Fruit fly (Drosophila melanogaster) whole organism, adult: ENCODE data around the gene CG4914.

ENCODE experiments used
- CG11617 ChIP-seq: fragments of 200-800 bp; sonication (Bioruptor generic); optimal IDR thresholded peaks from 2 replicates; lab custom pipeline; 2017; ENCODE audit warnings: mild to moderate bottlenecking, missing biosample characterization, missing genetic modification reagents, missing genetic modification characterization
- CG12768 ChIP-seq: fragments of 200-800 bp; sonication (Bioruptor generic); optimal IDR thresholded peaks from 2 replicates; lab custom pipeline; 2017; ENCODE audit warnings: missing biosample characterization, missing genetic modification characterization, mild to moderate bottlenecking, moderate library complexity, missing genetic modification reagents
- CG14711 ChIP-seq: fragments of 200-800 bp; sonication (Bioruptor generic); optimal IDR thresholded peaks from 2 replicates; lab custom pipeline; 2018; ENCODE audit warnings: missing biosample characterization, mild to moderate bottlenecking, missing genetic modification characterization, moderate library complexity
- CG1620 ChIP-seq: fragments of 200-800 bp; sonication (Bioruptor generic); optimal IDR thresholded peaks from 2 replicates; lab custom pipeline; 2016; ENCODE audit warnings: missing biosample characterization, missing genetic modification characterization
- CG33017 ChIP-seq: fragments of 200-800 bp; sonication (Bioruptor generic); optimal IDR thresholded peaks from 2 replicates; lab custom pipeline; 2018; ENCODE audit warnings: missing biosample characterization, mild to moderate bottlenecking, missing genetic modification characterization, moderate library complexity
- CG5204 ChIP-seq: fragments of 200-800 bp; sonication (Bioruptor generic); optimal IDR thresholded peaks from 2 replicates; lab custom pipeline; 2016; ENCODE audit warnings: missing biosample characterization, missing genetic modification characterization
- CG7045 ChIP-seq: fragments of 200-800 bp; sonication (Bioruptor generic); optimal IDR thresholded peaks from 2 replicates; lab custom pipeline; 2017; ENCODE audit warnings: missing biosample characterization, mild to moderate bottlenecking, missing genetic modification characterization
- CG7101 ChIP-seq: fragments of 200-800 bp; sonication (Bioruptor generic); optimal IDR thresholded peaks from 2 replicates; lab custom pipeline; 2018; ENCODE audit warnings: missing biosample characterization, mild to moderate bottlenecking, missing genetic modification characterization, moderate library complexity
- Clk ChIP-seq: fragments of 200-800 bp; sonication (Bioruptor generic); optimal IDR thresholded peaks from 2 replicates; lab custom pipeline; 2017; ENCODE audit warnings: missing biosample characterization, missing genetic modification characterization
- Crg-1 ChIP-seq: fragments of 200-800 bp; sonication (Bioruptor generic); optimal IDR thresholded peaks from 2 replicates; lab custom pipeline; 2016; ENCODE audit warnings: missing biosample characterization, missing genetic modification characterization
- Hr96 ChIP-seq: fragments of 200-800 bp; sonication (Bioruptor generic); optimal IDR thresholded peaks from 2 replicates; lab custom pipeline; 2016; ENCODE audit warnings: missing biosample characterization, missing genetic modification characterization
- Mnt ChIP-seq: fragments of 200-800 bp; sonication (Bioruptor generic); optimal IDR thresholded peaks from 2 replicates; lab custom pipeline; 2016; ENCODE audit warnings: missing biosample characterization, mild to moderate bottlenecking, missing genetic modification characterization
- bab1 ChIP-seq: fragments of 200-800 bp; sonication (Bioruptor generic); optimal IDR thresholded peaks from 3 replicates; lab custom pipeline; 2019; ENCODE audit warnings: missing biosample characterization, mild to moderate bottlenecking, missing genetic modification characterization, moderate library complexity
- cic ChIP-seq: fragments of 200-800 bp; sonication (Bioruptor generic); optimal IDR thresholded peaks from 2 replicates; lab custom pipeline; 2017; ENCODE audit warnings: missing biosample characterization, mild to moderate bottlenecking, missing genetic modification characterization, moderate library complexity
- cnc ChIP-seq, 2 experiments: fragments of >200 bp; optimal IDR thresholded peaks; 2 replicates each; lab custom pipeline; 2017
- kay ChIP-seq: fragments of 200-800 bp; sonication (Bioruptor generic); peaks from one replicate; lab custom pipeline; 2016; ENCODE audit warnings: missing biosample characterization, missing genetic modification characterization, borderline replicate concordance
- ovo ChIP-seq: fragments of 200-800 bp; sonication (Bioruptor generic); optimal IDR thresholded peaks from 2 replicates; lab custom pipeline; 2016; ENCODE audit warnings: missing biosample characterization, missing genetic modification characterization
- pad ChIP-seq: fragments of 200-800 bp; sonication (Bioruptor generic); optimal IDR thresholded peaks from 3 replicates; lab custom pipeline; 2017; ENCODE audit warnings: missing biosample characterization, missing genetic modification characterization, mild to moderate bottlenecking, moderate library complexity, missing genetic modification reagents
- tj ChIP-seq: fragments of 200-800 bp; sonication (Bioruptor generic); optimal IDR thresholded peaks from 3 replicates; lab custom pipeline; 2017; ENCODE audit warnings: missing biosample characterization, mild to moderate bottlenecking, missing genetic modification characterization, moderate library complexity
- toe ChIP-seq: fragments of 200-800 bp; sonication (Bioruptor generic); optimal IDR thresholded peaks from 2 replicates; lab custom pipeline; 2016; ENCODE audit warnings: missing biosample characterization, missing genetic modification characterization

Gene CG4914

DNA sequence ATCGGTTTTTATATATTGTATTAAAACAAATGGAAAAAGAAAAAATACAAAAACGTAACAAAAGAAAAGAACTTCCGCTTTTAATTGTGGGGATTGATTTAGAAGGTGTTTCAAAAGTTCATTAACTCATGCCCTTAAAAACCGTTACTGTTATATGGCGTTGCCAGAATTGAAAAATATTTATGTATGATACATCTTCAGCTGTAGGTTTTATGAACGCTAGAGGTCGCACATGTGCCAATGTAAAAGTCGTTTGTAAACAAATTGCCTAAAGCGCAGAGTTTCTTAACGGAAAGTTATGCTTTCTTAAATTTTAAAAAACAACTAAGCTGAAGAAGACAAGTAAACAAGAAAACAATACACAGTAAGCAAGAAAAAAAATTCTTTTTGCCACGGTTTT lies 6.4 kb downstream of the CG4914 start:
- TF ChIP-seq CG1620, result no peak
- TF ChIP-seq kay, result peak; percentile 41
- TF ChIP-seq CG12768, result no peak

DNA sequence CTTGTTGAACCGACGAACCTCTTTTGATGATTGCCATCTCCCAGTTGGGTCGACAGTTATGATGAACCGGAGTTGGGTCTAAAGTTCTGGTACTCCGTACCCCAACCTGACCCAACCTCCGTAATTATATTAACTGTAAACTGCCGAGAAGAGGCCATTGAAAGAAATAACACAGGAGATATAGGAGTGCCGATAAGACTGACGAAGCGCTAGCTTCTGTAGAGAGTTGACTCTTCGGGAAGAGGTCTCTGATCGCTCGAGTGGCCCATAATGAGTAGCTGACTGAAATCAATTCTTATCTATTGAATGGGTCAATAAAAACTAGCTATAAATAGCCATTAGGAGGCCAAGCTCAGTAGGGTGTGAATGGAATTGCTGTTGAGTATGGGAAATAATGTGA lies 9.3 kb downstream of the CG4914 start:
- TF ChIP-seq CG14711 (tag; lab: Kevin White, UChicago) (no peak), CG33017 (tag; lab: Kevin White, UChicago) (no peak), bab1 (GFP tag; lab: Kevin White, UChicago) (no peak), ovo (GFP tag; lab: Kevin White, UChicago) (no peak)

DNA sequence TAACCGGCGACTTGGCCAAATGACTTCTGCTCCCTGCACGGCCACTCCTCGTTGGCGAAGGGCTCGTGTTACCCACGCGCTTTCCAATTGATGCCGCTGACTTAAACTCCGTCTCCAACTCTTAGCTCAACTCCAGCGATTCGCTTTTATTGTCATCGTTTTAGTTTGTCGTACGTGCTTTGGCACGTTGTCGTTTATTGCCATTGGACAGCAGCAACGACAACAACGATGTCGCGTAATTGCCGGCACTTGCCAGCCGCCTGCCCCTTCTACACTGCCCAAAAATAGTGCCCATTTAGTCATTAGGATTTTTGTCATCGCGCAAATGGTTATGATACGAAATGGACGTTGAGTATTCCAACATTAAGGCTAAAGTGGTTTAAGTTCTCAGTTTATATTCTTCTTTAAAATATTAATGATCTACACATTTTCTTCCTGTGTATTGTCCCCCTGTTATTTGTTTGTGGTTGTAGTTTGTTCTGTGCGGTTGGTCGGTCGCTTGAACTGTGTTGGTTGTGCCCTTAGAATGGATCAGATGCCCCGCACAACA lies 12.1 kb downstream of the CG4914 start:
- TF ChIP-seq tj (no peak), CG33017 (tag; lab: Kevin White, UChicago) (no peak), ovo (GFP tag; lab: Kevin White, UChicago) (no peak), toe (GFP tag; lab: Kevin White, UChicago) (no peak), Hr96 (GFP tag; lab: Kevin White, UChicago) (no peak), Crg-1 (no peak), CG11617 (no peak), bab1 (GFP tag; lab: Kevin White, UChicago) (peak; percentile 16), CG7101 (peak; percentile 9), Mnt (GFP tag; lab: Kevin White, UChicago) (no peak), CG1620 (no peak), pad (no peak), CG14711 (tag; lab: Kevin White, UChicago) (peak; percentile 39), cnc (optimal IDR thresholded peaks at IDR 0.05; lab: Kevin White, UChicago) (no peak)

DNA sequence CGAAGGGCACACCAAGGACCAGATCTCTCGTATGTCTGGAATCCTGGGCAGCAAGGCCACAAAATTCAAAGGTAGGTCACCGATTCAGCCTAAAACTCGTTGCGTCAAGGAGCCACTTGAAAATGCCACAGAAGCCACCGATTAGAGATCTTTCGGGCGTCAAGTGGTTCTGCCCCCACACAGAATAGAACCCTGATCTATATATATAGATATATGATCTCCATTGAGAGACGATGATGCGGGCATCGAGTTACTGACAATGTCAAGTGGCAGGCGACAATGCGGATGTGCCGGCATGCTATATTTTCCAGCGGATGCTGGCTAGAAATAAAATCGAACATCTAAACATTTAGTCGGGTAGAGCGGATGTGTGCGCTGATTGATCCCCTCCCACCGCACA lies 13.6 kb downstream of the CG4914 start:
- TF ChIP-seq Crg-1, result no peak
- no peak for TF ChIP-seq toe (GFP tag; lab: Kevin White, UChicago)
- no peak for TF ChIP-seq cnc (optimal IDR thresholded peaks at IDR 0.05; lab: Kevin White, UChicago)
- no peak for TF ChIP-seq CG7045
- TF ChIP-seq Clk (GFP tag; lab: Kevin White, UChicago), result no peak
- no peak for TF ChIP-seq CG7101
- TF ChIP-seq CG1620, result no peak
- no peak for TF ChIP-seq Hr96 (GFP tag; lab: Kevin White, UChicago)
- TF ChIP-seq ovo (GFP tag; lab: Kevin White, UChicago), result no peak
- TF ChIP-seq cic (GFP tag; lab: Kevin White, UChicago), result no peak
- no peak for TF ChIP-seq kay
- TF ChIP-seq CG5204 (GFP tag; lab: Kevin White, UChicago), result no peak
- no peak for TF ChIP-seq CG33017 (tag; lab: Kevin White, UChicago)

DNA sequence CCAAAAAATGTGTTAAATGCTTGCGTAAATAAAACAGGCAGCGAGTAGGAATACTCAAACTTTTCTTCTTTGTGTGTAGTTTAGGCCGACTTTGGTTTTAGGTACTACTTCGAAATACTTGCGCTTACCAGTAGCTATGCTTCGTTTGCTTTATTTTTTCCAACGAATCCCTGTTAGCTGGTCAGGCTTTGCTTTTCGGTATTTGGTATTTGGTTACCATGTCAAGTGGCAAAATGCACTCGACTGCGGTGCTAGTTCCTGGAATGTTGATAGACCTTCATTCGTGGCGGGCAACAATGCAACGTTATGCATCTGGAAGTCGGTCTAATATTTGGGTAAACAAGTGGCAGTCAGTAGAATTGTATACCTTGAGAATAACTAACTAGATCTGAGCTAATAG lies 14.2 kb downstream of the CG4914 start:
- TF ChIP-seq CG14711 (tag; lab: Kevin White, UChicago) (no peak), CG7045 (no peak)

DNA sequence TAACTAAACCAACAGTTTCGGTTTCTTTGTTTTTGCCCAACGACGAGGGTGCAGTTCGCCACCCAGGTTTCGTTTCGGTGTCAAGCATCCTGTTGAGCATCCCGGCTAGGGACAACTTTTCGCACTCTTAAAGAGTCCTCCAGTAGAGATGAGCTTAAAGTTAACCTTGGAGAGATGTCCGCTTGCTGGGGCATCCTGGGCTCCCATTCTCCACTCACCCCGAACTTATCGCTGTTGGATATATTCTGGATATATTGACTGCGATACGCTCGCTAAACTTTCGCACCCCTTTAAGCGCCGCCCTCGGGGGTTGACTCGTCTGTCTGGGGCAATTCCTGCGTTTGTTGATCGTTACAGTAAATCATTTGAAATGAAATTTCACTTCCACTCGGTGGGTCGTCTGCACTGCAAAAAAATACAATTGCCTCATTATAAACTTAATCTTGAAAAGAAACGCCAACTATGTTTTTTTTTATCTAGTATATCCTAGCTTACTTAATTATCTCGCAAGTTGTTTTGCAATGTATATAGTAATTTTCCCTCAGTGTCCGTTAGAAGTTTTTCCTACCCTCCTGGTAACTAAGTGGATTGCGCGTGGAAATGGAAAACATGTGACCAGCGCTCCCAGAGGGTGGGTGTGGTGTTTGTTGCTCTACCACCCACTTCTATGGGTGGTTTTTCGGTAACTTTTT lies 16.2 kb downstream of the CG4914 start:
- no peak for TF ChIP-seq cnc (optimal IDR thresholded peaks at IDR 0.05; lab: Kevin White, UChicago)
- no peak for TF ChIP-seq CG33017 (tag; lab: Kevin White, UChicago)
- TF ChIP-seq kay, result no peak
- no peak for TF ChIP-seq Hr96 (GFP tag; lab: Kevin White, UChicago)
- no peak for TF ChIP-seq bab1 (GFP tag; lab: Kevin White, UChicago)
- TF ChIP-seq CG11617, result no peak
- no peak for TF ChIP-seq CG14711 (tag; lab: Kevin White, UChicago)

DNA sequence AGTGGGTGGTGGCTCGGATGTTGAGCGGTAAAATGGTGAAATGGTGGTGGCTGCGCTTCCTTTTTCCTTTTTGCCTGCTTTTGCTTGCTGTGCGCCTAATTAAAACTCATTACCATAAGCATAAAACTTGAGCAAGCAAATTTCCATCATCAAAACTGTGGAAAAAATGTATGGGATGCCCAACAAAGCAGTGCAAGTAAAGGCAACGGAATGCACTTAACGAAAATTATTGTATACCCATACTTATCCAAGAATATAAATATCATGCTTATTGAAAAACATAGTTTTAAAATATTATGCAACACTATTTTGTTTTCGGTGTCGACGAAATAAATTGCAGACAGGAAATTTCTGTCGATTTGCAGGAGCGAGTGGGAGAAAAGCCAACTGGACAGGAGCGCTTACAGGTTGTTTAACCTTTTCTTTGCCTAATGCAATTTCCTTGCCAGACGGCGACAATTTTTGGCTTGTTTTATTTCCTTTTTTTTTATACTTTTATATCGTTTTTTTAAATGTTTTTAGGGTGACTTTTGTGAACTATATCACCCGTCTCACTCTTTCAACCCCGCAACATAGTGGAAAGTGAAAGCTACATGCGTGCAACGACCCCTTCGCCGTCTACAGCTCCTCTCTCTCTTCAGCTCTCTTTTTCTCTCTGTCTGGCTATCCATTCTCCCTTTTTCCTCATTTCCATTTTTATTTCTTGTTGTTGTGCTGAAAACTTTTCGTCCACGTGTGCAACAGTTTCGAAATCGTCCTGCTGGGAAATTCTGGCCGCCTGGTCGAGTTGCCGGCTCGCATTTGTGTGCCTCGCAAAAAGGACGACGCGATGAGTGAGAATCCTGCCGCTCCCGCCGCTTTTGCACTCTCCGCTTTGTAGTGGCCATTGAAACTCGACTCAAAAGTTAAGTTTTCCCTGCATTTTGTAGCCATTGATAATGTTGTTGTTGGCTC lies 17.7 kb downstream of the CG4914 start:
- no peak for TF ChIP-seq pad
- no peak for TF ChIP-seq kay
- TF ChIP-seq CG11617, result no peak
- no peak for TF ChIP-seq CG33017 (tag; lab: Kevin White, UChicago)
- TF ChIP-seq CG1620, result no peak
- TF ChIP-seq Mnt (GFP tag; lab: Kevin White, UChicago), result no peak
- no peak for TF ChIP-seq tj
- no peak for TF ChIP-seq Crg-1
- TF ChIP-seq CG7101, result no peak
- TF ChIP-seq toe (GFP tag; lab: Kevin White, UChicago), result no peak
- no peak for TF ChIP-seq CG5204 (GFP tag; lab: Kevin White, UChicago)
- no peak for TF ChIP-seq CG12768
- no peak for TF ChIP-seq Hr96 (GFP tag; lab: Kevin White, UChicago)
- TF ChIP-seq bab1 (GFP tag; lab: Kevin White, UChicago), result no peak
- no peak for TF ChIP-seq cnc (optimal IDR thresholded peaks at IDR 0.05; lab: Kevin White, UChicago)
- no peak for TF ChIP-seq CG7045
- TF ChIP-seq cic (GFP tag; lab: Kevin White, UChicago), result no peak
